Worm (Caenorhabditis elegans) whole organism, young adult: ENCODE data around the gene F12E12.6.

ENCODE experiments used
- F39B2.1 ChIP-seq: fragments of 200-800 bp; sonication (Bioruptor generic); IDR thresholded peaks from 2 replicates; pipeline ENCODE4 v1.3.6; 2022; ENCODE audit warnings: missing genetic modification reagents, missing genetic modification characterization, missing compliant biosample characterization
- F49E8.2 ChIP-seq: sonication (generic microtip); optimal IDR thresholded peaks from 3 replicates; lab custom pipeline; 2017; ENCODE audit warnings: missing genetic modification characterization, mild to moderate bottlenecking, missing compliant biosample characterization, antibody characterized with exemption, moderate library complexity; ENCODE audit not compliant: insufficient read depth
- bed-2 ChIP-seq: fragments of 200-800 bp; sonication (Bioruptor generic); IDR thresholded peaks from 2 replicates; pipeline ENCODE4 v1.3.6; 2022; ENCODE audit warnings: missing genetic modification reagents, missing genetic modification characterization, missing compliant biosample characterization
- hmg-20 ChIP-seq: fragments of 200-800 bp; sonication (Bioruptor generic); IDR thresholded peaks from 2 replicates; pipeline ENCODE4 v1.3.6; 2022; ENCODE audit warnings: missing genetic modification reagents, missing genetic modification characterization, missing compliant biosample characterization
- snpc-4 ChIP-seq, 5 experiments: fragments of 150-350 bp in 1 of 5; sonication (generic microtip) in 4 of 5; optimal IDR thresholded peaks; 2 replicates each; lab custom pipeline; 2014 to 2018; ENCODE audit warnings: missing genetic modification characterization in 5 of 5, missing biosample characterization in 3 of 5, antibody characterized with exemption in 2 of 5, mild to moderate bottlenecking in 2 of 5, missing compliant biosample characterization in 2 of 5, missing genotype in 2 of 5, moderate library complexity in 2 of 5, missing genetic modification reagents in 1 of 5
- unc-62 ChIP-seq: fragments of 150-350 bp; optimal IDR thresholded peaks from 2 replicates; lab custom pipeline; 2014; ENCODE audit warnings: missing biosample characterization, missing genetic modification reagents, missing genetic modification characterization

- no peak for TF ChIP-seq hmg-20 (GFP tag; lab: Robert Waterston, UW)
- no peak for TF ChIP-seq snpc-4 (GFP tag; optimal IDR thresholded peaks at IDR 0.05; lab: Kevin White, UChicago)
- no peak for TF ChIP-seq snpc-4 (tag; optimal IDR thresholded peaks at IDR 0.05; lab: Kevin White, UChicago)
- TF ChIP-seq bed-2 = no peak
- no peak for TF ChIP-seq unc-62 (GFP tag; lab: Kevin White, UChicago)
- TF ChIP-seq F49E8.2 (tag; lab: Kevin White, UChicago) = no peak
- no peak for TF ChIP-seq F39B2.1 (GFP tag; lab: Robert Waterston, UW)
These were observed 7.0 kb upstream of the F12E12.6 start, which contains the start of gene nta-1 for ce11 chrII:3743684-3744200.
